Worm (Caenorhabditis elegans) whole organism, L4 larva: Measurements from ENCODE around the gene dsl-7.
A peak's percentile ranks its signal among the peaks of the same experiment; 100 is the strongest.

Experiments used
- F10B5.3 ChIP-seq: sonication (generic microtip); optimal IDR thresholded peaks from 2 replicates; lab custom pipeline; 2016; ENCODE audit warnings: mild to moderate bottlenecking, missing genetic modification characterization, missing compliant biosample characterization
- F26F4.8 ChIP-seq: fragments of 200-800 bp; sonication (Bioruptor generic); conservative IDR thresholded peaks from 2 replicates; pipeline ENCODE4 v1.3.6; 2022; ENCODE audit warnings: missing genetic modification characterization, missing compliant biosample characterization
- F37D6.2 ChIP-seq: sonication (generic microtip); optimal IDR thresholded peaks from 2 replicates; lab custom pipeline; 2016; ENCODE audit warnings: mild to moderate bottlenecking, missing genetic modification characterization, missing compliant biosample characterization
- F49E8.2 ChIP-seq: sonication (generic microtip); optimal IDR thresholded peaks from 2 replicates; lab custom pipeline; 2016; ENCODE audit warnings: missing compliant biosample characterization, mild to moderate bottlenecking, missing genetic modification characterization, borderline replicate concordance
- T20F7.1 ChIP-seq: fragments of 200-800 bp; sonication (Bioruptor generic); optimal IDR thresholded peaks from 2 replicates; lab custom pipeline; 2018; ENCODE audit warnings: mild to moderate bottlenecking, missing genetic modification characterization, missing compliant biosample characterization
- T26A8.4 ChIP-seq: fragments of 200-800 bp; sonication (Bioruptor generic); IDR thresholded peaks from 2 replicates; pipeline ENCODE4 v1.3.6; 2022; ENCODE audit warnings: missing genetic modification characterization, missing compliant biosample characterization
- Y105C5A.15 ChIP-seq: fragments of 200-800 bp; sonication (Bioruptor generic); IDR thresholded peaks from 2 replicates; pipeline ENCODE4 v1.3.6; 2022; ENCODE audit warnings: missing genetic modification characterization, missing compliant biosample characterization
- Y5F2A.4 ChIP-seq: fragments of 200-800 bp; sonication (Bioruptor generic); optimal IDR thresholded peaks from 2 replicates; lab custom pipeline; 2018; ENCODE audit warnings: mild to moderate bottlenecking, missing genetic modification characterization, missing compliant biosample characterization
- Y75B8A.6 ChIP-seq: fragments of 200-800 bp; sonication (Bioruptor generic); IDR thresholded peaks from 2 replicates; pipeline ENCODE4 v1.3.6; 2022; ENCODE audit warnings: missing genetic modification reagents, missing genetic modification characterization, missing compliant biosample characterization
- ZK546.5 ChIP-seq, 2 experiments: sonication (generic microtip); optimal IDR thresholded peaks; 2 replicates each; lab custom pipeline; 2017; ENCODE audit warnings: missing biosample characterization in 2 of 2, missing genetic modification characterization in 2 of 2
- ama-1 ChIP-seq: fragments of 150-350 bp; optimal IDR thresholded peaks from 2 replicates; lab custom pipeline; 2014; ENCODE audit warnings: inconsistent platforms, mixed read lengths
- arid-1 ChIP-seq: fragments of 200-800 bp; sonication (Bioruptor generic); conservative IDR thresholded peaks from 2 replicates; pipeline ENCODE4 v1.3.6; 2022; ENCODE audit warnings: missing genetic modification reagents, missing genetic modification characterization, missing compliant biosample characterization
- ceh-62 ChIP-seq: sonication (generic microtip); optimal IDR thresholded peaks from 2 replicates; lab custom pipeline; 2017; ENCODE audit warnings: missing biosample characterization, missing genetic modification characterization
- ceh-82 ChIP-seq: sonication (generic microtip); optimal IDR thresholded peaks from 2 replicates; lab custom pipeline; 2017; ENCODE audit warnings: missing biosample characterization, missing genetic modification characterization
- ces-1 ChIP-seq: fragments of 150-350 bp; sonication (generic microtip); optimal IDR thresholded peaks from 4 replicates; lab custom pipeline; 2014; ENCODE audit warnings: missing biosample characterization, missing genetic modification reagents, missing genetic modification characterization
- cey-2 ChIP-seq: sonication (generic microtip); optimal IDR thresholded peaks from 3 replicates; lab custom pipeline; 2017; ENCODE audit warnings: missing genetic modification characterization, mild to moderate bottlenecking, missing compliant biosample characterization, antibody characterized with exemption, borderline replicate concordance; ENCODE audit not compliant: insufficient read depth
- ctbp-1 ChIP-seq: fragments of 200-800 bp; sonication (Bioruptor generic); IDR thresholded peaks from 2 replicates; pipeline ENCODE4 v1.3.6; 2022; ENCODE audit warnings: missing genetic modification reagents, missing genetic modification characterization, missing compliant biosample characterization
- daf-12 ChIP-seq: fragments of 150-350 bp; optimal IDR thresholded peaks from 2 replicates; lab custom pipeline; 2014; ENCODE audit warnings: missing biosample characterization, missing genetic modification reagents, missing genetic modification characterization
- daf-16 ChIP-seq, 3 experiments: sonication (generic microtip); optimal IDR thresholded peaks; 2 replicates each; lab custom pipeline; 2016 to 2017; ENCODE audit warnings: missing genetic modification characterization in 3 of 3, missing genetic modification reagents in 3 of 3, mild to moderate bottlenecking in 2 of 3, missing compliant biosample characterization in 2 of 3, missing biosample characterization in 1 of 3, moderate library complexity in 1 of 3
- daf-19 ChIP-seq: fragments of 200-800 bp; sonication (Bioruptor generic); conservative IDR thresholded peaks from 2 replicates; pipeline ENCODE4 v1.3.6; 2022; ENCODE audit warnings: missing genetic modification characterization, missing compliant biosample characterization
- dmd-8 ChIP-seq: fragments of 200-800 bp; sonication (Bioruptor generic); IDR thresholded peaks from 2 replicates; pipeline ENCODE4 v1.3.6; 2022; ENCODE audit warnings: missing genetic modification characterization, missing compliant biosample characterization
- dpl-1 ChIP-seq: fragments of 150-350 bp; optimal IDR thresholded peaks from 2 replicates; lab custom pipeline; 2014; ENCODE audit warnings: missing biosample characterization, missing genetic modification reagents, missing genetic modification characterization
- duxl-1 ChIP-seq: sonication (generic microtip); optimal IDR thresholded peaks from 2 replicates; lab custom pipeline; 2016; ENCODE audit warnings: mild to moderate bottlenecking, missing genetic modification characterization, moderate library complexity, missing compliant biosample characterization; ENCODE audit not compliant: poor library complexity
- egl-27 ChIP-seq: sonication (generic microtip); optimal IDR thresholded peaks from 3 replicates; lab custom pipeline; 2017; ENCODE audit warnings: missing biosample characterization, missing genetic modification reagents, missing genetic modification characterization
- fos-1 ChIP-seq: fragments of 150-350 bp; optimal IDR thresholded peaks from 2 replicates; lab custom pipeline; 2014; ENCODE audit warnings: missing biosample characterization, missing genetic modification characterization
- gei-8 ChIP-seq: fragments of 200-800 bp; sonication (Bioruptor generic); optimal IDR thresholded peaks from 2 replicates; lab custom pipeline; 2018; ENCODE audit warnings: mild to moderate bottlenecking, missing genetic modification characterization, missing compliant biosample characterization
- lim-7 ChIP-seq: fragments of 200-800 bp; sonication (Bioruptor generic); IDR thresholded peaks from 2 replicates; pipeline ENCODE4 v1.3.6; 2022; ENCODE audit warnings: missing genetic modification characterization, missing compliant biosample characterization
- lin-1 ChIP-seq: fragments of 200-800 bp; sonication (Bioruptor generic); IDR thresholded peaks from 2 replicates; pipeline ENCODE4 v1.3.6; 2022; ENCODE audit warnings: missing genetic modification reagents, missing genetic modification characterization, missing compliant biosample characterization
- lin-13 ChIP-seq: fragments of 150-350 bp; optimal IDR thresholded peaks from 2 replicates; lab custom pipeline; 2014; ENCODE audit warnings: missing biosample characterization, missing genetic modification reagents, missing genetic modification characterization
- lin-15B ChIP-seq: fragments of 150-350 bp; sonication (generic microtip); optimal IDR thresholded peaks from 3 replicates; lab custom pipeline; 2014; ENCODE audit warnings: missing biosample characterization, missing genetic modification characterization
- lsy-2 ChIP-seq, 2 experiments: fragments of 150-350 bp in 1 of 2; sonication (generic microtip) in 1 of 2; optimal IDR thresholded peaks; 2 replicates each; lab custom pipeline; 2014 to 2017; ENCODE audit warnings: missing biosample characterization in 2 of 2, missing genetic modification characterization in 2 of 2
- mdl-1 ChIP-seq, 2 experiments: fragments of 150-350 bp in 1 of 2; sonication (generic microtip) in 1 of 2; optimal IDR thresholded peaks; 2 replicates each; lab custom pipeline; 2014 to 2017; ENCODE audit warnings: missing biosample characterization in 2 of 2, missing genetic modification characterization in 2 of 2
- mep-1 ChIP-seq: fragments of 150-350 bp; sonication (generic microtip); optimal IDR thresholded peaks from 3 replicates; lab custom pipeline; 2014; ENCODE audit warnings: missing biosample characterization, missing genetic modification characterization
- mxl-2 ChIP-seq: fragments of 200-800 bp; sonication (Bioruptor generic); conservative IDR thresholded peaks from 2 replicates; pipeline ENCODE4 v1.3.6; 2022; ENCODE audit warnings: missing genetic modification reagents, missing genetic modification characterization, missing compliant biosample characterization
- nhr-102 ChIP-seq: sonication (generic microtip); optimal IDR thresholded peaks from 2 replicates; lab custom pipeline; 2016; ENCODE audit warnings: mild to moderate bottlenecking, missing genetic modification characterization, moderate library complexity, missing compliant biosample characterization
- nhr-237 ChIP-seq: sonication (generic microtip); optimal IDR thresholded peaks from 2 replicates; lab custom pipeline; 2017; ENCODE audit warnings: missing biosample characterization, missing genetic modification characterization
- nhr-41 ChIP-seq: fragments of 200-800 bp; sonication (Bioruptor generic); IDR thresholded peaks from 2 replicates; pipeline ENCODE4 v1.3.6; 2022; ENCODE audit warnings: missing genetic modification reagents, missing genetic modification characterization, missing compliant biosample characterization
- pha-4 ChIP-seq, 2 experiments: fragments of 150-350 bp in 1 of 2; fragments of 200-800 bp in 1 of 2; sonication (Bioruptor generic) in 1 of 2; IDR thresholded peaks in 1 of 2; optimal IDR thresholded peaks in 1 of 2; 2 replicates each; pipeline versions ENCODE4 v1.3.6 to Lab custom; 2014 to 2022; ENCODE audit warnings: missing genetic modification characterization in 2 of 2, missing genetic modification reagents in 2 of 2, missing biosample characterization in 1 of 2, missing compliant biosample characterization in 1 of 2
- php-3 ChIP-seq: fragments of 200-800 bp; sonication (Bioruptor generic); IDR thresholded peaks from 2 replicates; pipeline ENCODE4 v1.3.6; 2022; ENCODE audit warnings: missing genetic modification reagents, missing genetic modification characterization, missing compliant biosample characterization
- pqm-1 ChIP-seq: sonication (generic microtip); optimal IDR thresholded peaks from 2 replicates; lab custom pipeline; 2017; ENCODE audit warnings: missing biosample characterization, missing genetic modification characterization
- skn-1 ChIP-seq: fragments of 150-350 bp; optimal IDR thresholded peaks from 2 replicates; lab custom pipeline; 2014; ENCODE audit warnings: missing biosample characterization, missing genetic modification characterization
- snpc-1.2 ChIP-seq: fragments of 200-800 bp; sonication (Bioruptor generic); IDR thresholded peaks from 2 replicates; pipeline ENCODE4 v1.3.6; 2022; ENCODE audit warnings: missing genetic modification reagents, missing genetic modification characterization, missing compliant biosample characterization
- tra-1 ChIP-seq: fragments of 200-800 bp; sonication (Bioruptor generic); IDR thresholded peaks from 2 replicates; pipeline ENCODE4 v1.3.6; 2022; ENCODE audit warnings: missing genetic modification reagents, missing genetic modification characterization, missing compliant biosample characterization
- unc-62 ChIP-seq, 3 experiments: fragments of 150-350 bp in 1 of 3; sonication (generic microtip); optimal IDR thresholded peaks in 2 of 3; peaks in 1 of 3; 1 replicate in 1 of 3; 2 replicates in 2 of 3; lab custom pipeline; 2014 to 2017; ENCODE audit warnings: missing biosample characterization in 3 of 3, missing genetic modification characterization in 3 of 3, missing genetic modification reagents in 3 of 3, missing genotype in 1 of 3
- zfp-3 ChIP-seq: fragments of 200-800 bp; sonication (Bioruptor generic); conservative IDR thresholded peaks from 2 replicates; pipeline ENCODE4 v1.3.6; 2022; ENCODE audit warnings: missing genetic modification reagents, missing genetic modification characterization, missing compliant biosample characterization
- zip-2 ChIP-seq: fragments of 150-350 bp; optimal IDR thresholded peaks from 2 replicates; lab custom pipeline; 2014; ENCODE audit warnings: missing biosample characterization, missing genetic modification characterization

dsl-7 gene

ce11 chrV:13003378-13003777 is 10.4 kb downstream of the dsl-7 start (continued):
- TF ChIP-seq daf-16 (GFP tag; optimal IDR thresholded peaks at IDR 0.05; lab: Kevin White, UChicago) (peak; percentile 46 to 88), daf-16 (tag; optimal IDR thresholded peaks at IDR 0.05; lab: Kevin White, UChicago) (peak; percentile 65), F37D6.2 (tag; lab: Kevin White, UChicago) (peak; percentile 52), F10B5.3 (tag; lab: Kevin White, UChicago) (peak; percentile 65), daf-12 (tag; lab: Kevin White, UChicago) (no peak), snpc-1.2 (GFP tag; lab: Robert Waterston, UW) (peak; percentile 83), Y5F2A.4 (GFP tag; lab: Kevin White, UChicago) (peak; percentile 69), egl-27 (tag; lab: Kevin White, UChicago) (peak; percentile 18), mep-1 (tag; lab: Kevin White, UChicago) (peak; percentile 85), daf-19 (peak; percentile 94), mdl-1 (tag; optimal IDR thresholded peaks at IDR 0.05; lab: Kevin White, UChicago) (peak in 1 of 2 experiments; percentile 68), F26F4.8 (GFP tag; lab: Robert Waterston, UW) (0 out of 2 replicates have a peak, but pooled peaks have one; percentile 55), duxl-1 (tag; lab: Kevin White, UChicago) (peak; percentile 61), ZK546.5 (tag; optimal IDR thresholded peaks at IDR 0.05; lab: Kevin White, UChicago) (no peak), ama-1 (lab: Kevin White, UChicago) (no peak), arid-1 (peak; percentile 81), zfp-3 (GFP tag; lab: Robert Waterston, UW) (0 out of 2 replicates have a peak, but pooled peaks have one; percentile 39), pqm-1 (no peak), zip-2 (tag; lab: Kevin White, UChicago) (peak; percentile 53), ceh-82 (tag; lab: Kevin White, UChicago) (no peak), T20F7.1 (no peak), Y75B8A.6 (GFP tag; lab: Robert Waterston, UW) (0 out of 2 replicates have a peak, but pooled peaks have one; percentile 65), ces-1 (no peak), gei-8 (GFP tag; lab: Kevin White, UChicago) (peak; percentile 62), ctbp-1 (peak; percentile 85), lin-13 (GFP tag; lab: Kevin White, UChicago) (peak; percentile 36), php-3 (GFP tag; lab: Robert Waterston, UW) (peak; percentile 50), pha-4 (GFP tag; IDR thresholded peaks at IDR 0.05; lab: Robert Waterston, UW) (peak; percentile 92), pha-4 (tag; optimal IDR thresholded peaks at IDR 0.05; lab: Kevin White, UChicago) (no peak), ceh-62 (tag; lab: Kevin White, UChicago) (no peak), lim-7 (GFP tag; lab: Robert Waterston, UW) (peak; percentile 95), Y105C5A.15 (GFP tag; lab: Robert Waterston, UW) (peak; percentile 85), dpl-1 (peak; percentile 46), fos-1 (no peak), tra-1 (GFP tag; lab: Robert Waterston, UW) (peak; percentile 77), unc-62 (GFP tag; optimal IDR thresholded peaks at IDR 0.05 in 1 of 2; lab: Kevin White, UChicago) (no peak), unc-62 (tag; optimal IDR thresholded peaks at IDR 0.05; lab: Kevin White, UChicago) (no peak), skn-1 (tag; lab: Kevin White, UChicago) (no peak), nhr-41 (GFP tag; lab: Robert Waterston, UW) (peak; percentile 89), mxl-2 (GFP tag; lab: Robert Waterston, UW) (0 out of 2 replicates have a peak, but pooled peaks have one; percentile 48), lsy-2 (tag; optimal IDR thresholded peaks at IDR 0.05; lab: Kevin White, UChicago) (no peak), lin-15B (no peak), T26A8.4 (GFP tag; lab: Robert Waterston, UW) (peak; percentile 88), nhr-102 (tag; lab: Kevin White, UChicago) (peak; percentile 71), F49E8.2 (tag; lab: Kevin White, UChicago) (peak; percentile 65), nhr-237 (tag; lab: Kevin White, UChicago) (no peak), lin-1 (GFP tag; lab: Robert Waterston, UW) (peak; percentile 75), cey-2 (tag; lab: Kevin White, UChicago) (no peak), dmd-8 (GFP tag; lab: Robert Waterston, UW) (peak; percentile 95)
